Worm (Caenorhabditis elegans) whole organism, young adult: ENCODE measurements around the gene klp-12.
"Not testable (repeated sequence)": the region's sequence is repeated elsewhere in the genome, so short reads cannot be mapped to it uniquely, and the experiment has no call there.

ENCODE experiments used
- ama-1 ChIP-seq, 3 experiments: fragments of 150-350 bp in 1 of 3; sonication (generic microtip) in 2 of 3; optimal IDR thresholded peaks; 2 replicates each; lab custom pipeline; 2014 to 2018; ENCODE audit warnings: missing biosample characterization in 2 of 3, missing genetic modification characterization in 2 of 3, missing genetic modification reagents in 2 of 3
- snpc-4 ChIP-seq, 5 experiments: fragments of 150-350 bp in 1 of 5; sonication (generic microtip) in 4 of 5; optimal IDR thresholded peaks; 2 replicates each; lab custom pipeline; 2014 to 2018; ENCODE audit warnings: missing genetic modification characterization in 5 of 5, missing biosample characterization in 3 of 5, antibody characterized with exemption in 2 of 5, mild to moderate bottlenecking in 2 of 5, missing compliant biosample characterization in 2 of 5, missing genotype in 2 of 5, moderate library complexity in 2 of 5, missing genetic modification reagents in 1 of 5

DNA sequence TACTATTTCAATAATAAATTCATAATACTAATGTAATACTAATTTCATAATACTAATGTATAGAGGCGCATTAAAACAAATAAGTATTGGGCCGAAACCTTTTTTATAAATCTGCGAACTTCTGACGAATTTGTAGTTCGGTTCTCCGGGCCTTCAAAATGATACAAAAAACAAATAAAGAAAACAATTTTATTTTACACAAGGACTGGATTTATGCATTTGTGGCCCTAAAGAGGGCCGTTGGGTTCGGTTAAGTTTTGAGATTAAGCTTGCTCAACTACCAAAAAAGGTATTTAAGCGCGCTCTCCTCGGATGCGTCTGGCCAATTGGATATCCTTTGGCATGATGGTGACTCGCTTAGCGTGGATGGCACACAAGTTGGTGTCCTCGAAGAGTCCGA, 22.1 kb downstream of the klp-12 start:
- TF ChIP-seq ama-1 (optimal IDR thresholded peaks at IDR 0.05; lab: Kevin White, UChicago); ama-1 (GFP tag; optimal IDR thresholded peaks at IDR 0.05; lab: Kevin White, UChicago); snpc-4 (GFP tag; optimal IDR thresholded peaks at IDR 0.05; lab: Kevin White, UChicago); snpc-4 (tag; optimal IDR thresholded peaks at IDR 0.05; lab: Kevin White, UChicago): not testable (repeated sequence)
